Worm (Caenorhabditis elegans): ENCODE data around the gene ckb-4.
"Not testable (repeated sequence)": the region's sequence is repeated elsewhere in the genome, so short reads cannot be mapped to it uniquely, and the experiment has no call there.

Gene ckb-4

ce11 chrV:2090321-2090720 lies 18.9 kb downstream of the ckb-4 start, which contains the start of gene ztf-28:
ztf-28 (plus strand) TSS chrV:2090669.
- TF ChIP-seq mcd-1 (GFP tag; IDR thresholded peaks at IDR 0.05): peak; percentile 55
- peak; percentile 90 for TF ChIP-seq attf-6 (GFP tag; IDR thresholded peaks at IDR 0.05)
- peak; percentile 89 for TF ChIP-seq hmg-1.2 (GFP tag; IDR thresholded peaks at IDR 0.05)
- peak; percentile 30 for TF ChIP-seq D2030.7 (GFP tag; IDR thresholded peaks at IDR 0.05)
- TF ChIP-seq snpc-1.1 (tag; optimal IDR thresholded peaks at IDR 0.05; ENCODE audit: insufficient read depth): peak; percentile 23
- TF ChIP-seq snpc-4 (GFP tag; optimal IDR thresholded peaks at IDR 0.05): peak; percentile 7
- peak in 3 of 4 experiments; percentile 51 to 88 (median 73) for TF ChIP-seq snpc-4 (tag; optimal IDR thresholded peaks at IDR 0.05)
- peak; percentile 85 for TF ChIP-seq pbrm-1 (GFP tag; IDR thresholded peaks at IDR 0.05)

- TF ChIP-seq F37B4.10 (GFP tag; IDR thresholded peaks at IDR 0.05): 0 out of 2 replicates have a peak, but pooled peaks have one; percentile 63
- not testable (repeated sequence) for TF ChIP-seq rpc-1 (optimal IDR thresholded peaks at IDR 0.05)
- TF ChIP-seq rpc-1 (tag; optimal IDR thresholded peaks at IDR 0.05): peak; percentile 20
- 0 out of 2 replicates have a peak, but pooled peaks have one; percentile 15 for TF ChIP-seq Y95B8A.8 (GFP tag; IDR thresholded peaks at IDR 0.05)
- TF ChIP-seq zfh-2 (GFP tag; conservative IDR thresholded peaks at IDR 0.05): 0 out of 2 replicates have a peak, but pooled peaks have one; percentile 11
- TF ChIP-seq egrh-3 (GFP tag; IDR thresholded peaks at IDR 0.05): peak; percentile 26; the same call in 1 of the 2 replicates
Observed at ce11 chrV:2085745-2086267, 23.4 kb downstream of the ckb-4 start, which contains the start of gene F36F12.3. F36F12.3 (plus strand) TSS chrV:2085795.

ce11 chrV:2083869-2084268 lies 25.4 kb downstream of the ckb-4 start:
- no peak for TF ChIP-seq mcd-1 (GFP tag; IDR thresholded peaks at IDR 0.05)
- TF ChIP-seq D2030.7 (GFP tag; IDR thresholded peaks at IDR 0.05): no peak
- TF ChIP-seq sdz-38 (tag; optimal IDR thresholded peaks at IDR 0.05): no peak
- peak; percentile 56 for TF ChIP-seq zfh-2 (GFP tag; conservative IDR thresholded peaks at IDR 0.05)
- no peak for TF ChIP-seq F57C9.4 (tag; optimal IDR thresholded peaks at IDR 0.05)
- TF ChIP-seq egrh-3 (GFP tag; IDR thresholded peaks at IDR 0.05): peak; percentile 23; the same call in 1 of the 2 replicates
- TF ChIP-seq ztf-25 (GFP tag; IDR thresholded peaks at IDR 0.05): 0 out of 2 replicates have a peak, but pooled peaks have one; percentile 51

ce11 chrV:2081894-2082293 lies 27.3 kb downstream of the ckb-4 start:
- no peak for TF ChIP-seq nhr-179 (tag; optimal IDR thresholded peaks at IDR 0.05)
- no peak for TF ChIP-seq Y95B8A.8 (GFP tag; IDR thresholded peaks at IDR 0.05)
- TF ChIP-seq chd-7 (tag; optimal IDR thresholded peaks at IDR 0.05): no peak
- no peak for TF ChIP-seq lin-35 (GFP tag; optimal IDR thresholded peaks at IDR 0.05)
- TF ChIP-seq K11D2.4 (GFP tag; IDR thresholded peaks at IDR 0.05): no peak
- no peak for TF ChIP-seq lsl-1 (GFP tag; optimal IDR thresholded peaks at IDR 0.05)
- TF ChIP-seq T26A5.8 (tag; optimal IDR thresholded peaks at IDR 0.05): no peak
- no peak for TF ChIP-seq ztf-25 (GFP tag; IDR thresholded peaks at IDR 0.05)
- TF ChIP-seq ceh-100 (GFP tag; IDR thresholded peaks at IDR 0.05): no peak
- TF ChIP-seq somi-1 (GFP tag; optimal IDR thresholded peaks at IDR 0.05): no peak
- TF ChIP-seq rcor-1 (GFP tag; IDR thresholded peaks at IDR 0.05): no peak
- no peak for TF ChIP-seq madf-10 (tag; optimal IDR thresholded peaks at IDR 0.05)
- no peak for TF ChIP-seq ztf-18 (tag; optimal IDR thresholded peaks at IDR 0.05)
- no peak for TF ChIP-seq F57C9.4 (tag; optimal IDR thresholded peaks at IDR 0.05)
- TF ChIP-seq nhr-120 (GFP tag; IDR thresholded peaks at IDR 0.05): no peak

- TF ChIP-seq nfya-1 (tag; optimal IDR thresholded peaks at IDR 0.05; ENCODE audit: borderline replicate concordance, insufficient read depth): no peak
- no peak for TF ChIP-seq egl-18 (GFP tag; IDR thresholded peaks at IDR 0.05)
- TF ChIP-seq snpc-4 (GFP tag; optimal IDR thresholded peaks at IDR 0.05): no peak
- no peak for TF ChIP-seq snpc-4 (tag; optimal IDR thresholded peaks at IDR 0.05)
- no peak for TF ChIP-seq ccch-3 (GFP tag; optimal IDR thresholded peaks at IDR 0.05)
- TF ChIP-seq hrde-1 (tag; optimal IDR thresholded peaks at IDR 0.05; ENCODE audit: borderline replicate concordance): no peak
- TF ChIP-seq somi-1 (GFP tag; optimal IDR thresholded peaks at IDR 0.05): no peak
- TF ChIP-seq F33H1.4 (GFP tag; IDR thresholded peaks at IDR 0.05): no peak
- no peak for TF ChIP-seq aptf-2 (GFP tag; conservative IDR thresholded peaks at IDR 0.05)
- no peak for TF ChIP-seq lin-54 (GFP tag; optimal IDR thresholded peaks at IDR 0.05)
- TF ChIP-seq F52B5.7 (tag; optimal IDR thresholded peaks at IDR 0.05): no peak
Observed at ce11 chrV:2081269-2081668, 28.0 kb downstream of the ckb-4 start.

Data from whole organism, young adult.